Fruit fly (Drosophila melanogaster): Measurements from ENCODE around the gene Blos4.

Blos4 gene

dm6 chr3L:10897534-10898255 lies 18.8 kb downstream of the Blos4 start:
- TF ChIP-seq pan (optimal IDR thresholded peaks at IDR 0.05) (no peak), OdsH (GFP tag; optimal IDR thresholded peaks at IDR 0.05) (no peak), Vsx2 (GFP tag; optimal IDR thresholded peaks at IDR 0.05; ENCODE audit: partially characterized antibody) (no peak), rgr (GFP tag; optimal IDR thresholded peaks at IDR 0.05) (peak; percentile 16), dl (GFP tag; optimal IDR thresholded peaks at IDR 0.05; ENCODE audit: insufficient read depth in 1 of 2, partially characterized antibody in 2 of 2) (peak in 1 of 2 experiments; percentile 41), CrebA (GFP tag; optimal IDR thresholded peaks at IDR 0.05; ENCODE audit: borderline replicate concordance) (no peak), h (GFP tag; optimal IDR thresholded peaks at IDR 0.05) (peak; percentile 27), jim (GFP tag; optimal IDR thresholded peaks at IDR 0.05) (no peak), Dif (GFP tag; optimal IDR thresholded peaks at IDR 0.05; ENCODE audit: partially characterized antibody) (peak; percentile 44), Dfd (GFP tag; optimal IDR thresholded peaks at IDR 0.05) (no peak), dmrt93B (GFP tag; optimal IDR thresholded peaks at IDR 0.05) (no peak), sage (GFP tag; optimal IDR thresholded peaks at IDR 0.05) (no peak), N (GFP tag; optimal IDR thresholded peaks at IDR 0.05) (peak; percentile 42), CG32264 (GFP tag; optimal IDR thresholded peaks at IDR 0.05) (no peak), woc (GFP tag; optimal IDR thresholded peaks at IDR 0.05) (peak; percentile 3), fru (GFP tag; optimal IDR thresholded peaks at IDR 0.05) (peak; percentile 13), Hnf4 (GFP tag; optimal IDR thresholded peaks at IDR 0.05) (peak; percentile 26), brk (GFP tag; optimal IDR thresholded peaks at IDR 0.05) (no peak), usp (GFP tag; optimal IDR thresholded peaks at IDR 0.05) (no peak), dsf (GFP tag; optimal IDR thresholded peaks at IDR 0.05; ENCODE audit: borderline replicate concordance) (no peak), br (GFP tag; optimal IDR thresholded peaks at IDR 0.05) (peak; percentile 11), GATAd (GFP tag; optimal IDR thresholded peaks at IDR 0.05) (no peak), foxo (GFP tag; optimal IDR thresholded peaks at IDR 0.05) (no peak), Rel (GFP tag; optimal IDR thresholded peaks at IDR 0.05) (no peak), Rel (tag; optimal IDR thresholded peaks at IDR 0.05) (peak; percentile 53), tai (GFP tag; optimal IDR thresholded peaks at IDR 0.05) (no peak), CG9705 (GFP tag; optimal IDR thresholded peaks at IDR 0.05) (no peak), psq (GFP tag; optimal IDR thresholded peaks at IDR 0.05) (peak; percentile 89), Myc (optimal IDR thresholded peaks at IDR 0.05) (no peak)

- TF ChIP-seq h (GFP tag; optimal IDR thresholded peaks at IDR 0.05) = peak; percentile 16
- no peak for TF ChIP-seq CG32264 (GFP tag; optimal IDR thresholded peaks at IDR 0.05)
- TF ChIP-seq CG9705 (GFP tag; optimal IDR thresholded peaks at IDR 0.05) = no peak
- no peak for TF ChIP-seq Rel (GFP tag; optimal IDR thresholded peaks at IDR 0.05)
- peak; percentile 32 for TF ChIP-seq Rel (tag; optimal IDR thresholded peaks at IDR 0.05)
- TF ChIP-seq woc (GFP tag; optimal IDR thresholded peaks at IDR 0.05) = no peak
- peak; percentile 42 for TF ChIP-seq N (GFP tag; optimal IDR thresholded peaks at IDR 0.05)
- peak; percentile 77 for TF ChIP-seq psq (GFP tag; optimal IDR thresholded peaks at IDR 0.05)
- TF ChIP-seq sage (GFP tag; optimal IDR thresholded peaks at IDR 0.05) = no peak
- TF ChIP-seq OdsH (GFP tag; optimal IDR thresholded peaks at IDR 0.05) = no peak
- no peak for TF ChIP-seq Vsx2 (GFP tag; optimal IDR thresholded peaks at IDR 0.05; ENCODE audit: partially characterized antibody)
- TF ChIP-seq fru (GFP tag; optimal IDR thresholded peaks at IDR 0.05) = no peak
- no peak for TF ChIP-seq ey (GFP tag; optimal IDR thresholded peaks at IDR 0.05)
- TF ChIP-seq Hr83 (GFP tag; optimal IDR thresholded peaks at IDR 0.05; ENCODE audit: poor library complexity, severe bottlenecking) = no peak
- TF ChIP-seq Abd-B (GFP tag; optimal IDR thresholded peaks at IDR 0.05) = no peak
These were observed 19.4 kb downstream of the Blos4 start for dm6 chr3L:10898256-10898735.

dm6 chr3L:10899087-10899511 lies 20.2 kb downstream of the Blos4 start, which contains the start of gene Aps:
Aps (minus strand) TSS chr3L:10899123.
- TF ChIP-seq dl (GFP tag; optimal IDR thresholded peaks at IDR 0.05; ENCODE audit: insufficient read depth in 1 of 2, partially characterized antibody in 2 of 2) (no peak), HLH106 (tag; optimal IDR thresholded peaks at IDR 0.05) (peak; percentile 43), br (GFP tag; optimal IDR thresholded peaks at IDR 0.05) (peak; percentile 48), ey (GFP tag; optimal IDR thresholded peaks at IDR 0.05) (peak; percentile 35), Sp1 (GFP tag; optimal IDR thresholded peaks at IDR 0.05) (no peak), usp (GFP tag; optimal IDR thresholded peaks at IDR 0.05) (no peak), foxo (GFP tag; optimal IDR thresholded peaks at IDR 0.05) (peak in 1 of 2 experiments; percentile 63), jim (GFP tag; optimal IDR thresholded peaks at IDR 0.05) (no peak), pan (optimal IDR thresholded peaks at IDR 0.05) (no peak), OdsH (GFP tag; optimal IDR thresholded peaks at IDR 0.05) (peak; percentile 23), CG32264 (GFP tag; optimal IDR thresholded peaks at IDR 0.05) (no peak), Jra (GFP tag; optimal IDR thresholded peaks at IDR 0.05) (no peak), Hnf4 (GFP tag; optimal IDR thresholded peaks at IDR 0.05) (peak; percentile 67), tai (GFP tag; optimal IDR thresholded peaks at IDR 0.05) (peak; percentile 78), Mio (GFP tag; optimal IDR thresholded peaks at IDR 0.05) (no peak), Myc (optimal IDR thresholded peaks at IDR 0.05) (peak; percentile 89), dmrt93B (GFP tag; optimal IDR thresholded peaks at IDR 0.05) (no peak), h (GFP tag; optimal IDR thresholded peaks at IDR 0.05) (peak; percentile 63), lola (GFP tag; optimal IDR thresholded peaks at IDR 0.05) (no peak), Vsx2 (GFP tag; optimal IDR thresholded peaks at IDR 0.05; ENCODE audit: partially characterized antibody) (peak; percentile 78), Abd-B (GFP tag; optimal IDR thresholded peaks at IDR 0.05) (no peak), GATAd (GFP tag; optimal IDR thresholded peaks at IDR 0.05) (no peak), Dfd (GFP tag; optimal IDR thresholded peaks at IDR 0.05) (no peak), fru (GFP tag; optimal IDR thresholded peaks at IDR 0.05) (peak; percentile 48), Rel (GFP tag; optimal IDR thresholded peaks at IDR 0.05) (no peak), Rel (tag; optimal IDR thresholded peaks at IDR 0.05) (no peak), CG9705 (GFP tag; optimal IDR thresholded peaks at IDR 0.05) (peak; percentile 15), Dif (GFP tag; optimal IDR thresholded peaks at IDR 0.05; ENCODE audit: partially characterized antibody) (no peak), Hr78 (GFP tag; optimal IDR thresholded peaks at IDR 0.05) (no peak), Hr83 (GFP tag; optimal IDR thresholded peaks at IDR 0.05; ENCODE audit: poor library complexity, severe bottlenecking) (peak; percentile 47), woc (GFP tag; optimal IDR thresholded peaks at IDR 0.05) (no peak), brk (GFP tag; optimal IDR thresholded peaks at IDR 0.05) (peak; percentile 46), dsf (GFP tag; optimal IDR thresholded peaks at IDR 0.05; ENCODE audit: borderline replicate concordance) (no peak), psq (GFP tag; optimal IDR thresholded peaks at IDR 0.05) (peak; percentile 80), CrebA (GFP tag; optimal IDR thresholded peaks at IDR 0.05; ENCODE audit: borderline replicate concordance) (no peak), rgr (GFP tag; optimal IDR thresholded peaks at IDR 0.05) (peak; percentile 38)
